Fruit fly (Drosophila melanogaster): Measurements from ENCODE around the gene CG33640.
A peak's percentile ranks its signal among the peaks of the same experiment; 100 is the strongest.

CG33640 gene

dm6 chr2L:13510870-13511867, 16.5 kb upstream of the CG33640 start:
- TF ChIP-seq fru (GFP tag; optimal IDR thresholded peaks at IDR 0.05) (peak; percentile 7), Rel (GFP tag; optimal IDR thresholded peaks at IDR 0.05) (no peak), Rel (tag; optimal IDR thresholded peaks at IDR 0.05) (peak; percentile 89), woc (GFP tag; optimal IDR thresholded peaks at IDR 0.05) (peak; percentile 32), h (GFP tag; optimal IDR thresholded peaks at IDR 0.05) (peak; percentile 53), CG32264 (GFP tag; optimal IDR thresholded peaks at IDR 0.05) (peak; percentile 8), br (GFP tag; optimal IDR thresholded peaks at IDR 0.05) (peak; percentile 27), Hnf4 (GFP tag; optimal IDR thresholded peaks at IDR 0.05) (no peak), rgr (GFP tag; optimal IDR thresholded peaks at IDR 0.05) (no peak)

dm6 chr2L:13512182-13513032, 15.2 kb upstream of the CG33640 start:
- TF ChIP-seq h (GFP tag; optimal IDR thresholded peaks at IDR 0.05) (peak; percentile 90), sv (GFP tag; optimal IDR thresholded peaks at IDR 0.05) (no peak), fru (GFP tag; optimal IDR thresholded peaks at IDR 0.05) (peak; percentile 13), Hr78 (GFP tag; optimal IDR thresholded peaks at IDR 0.05) (no peak), dmrt93B (GFP tag; optimal IDR thresholded peaks at IDR 0.05) (no peak), Sp1 (GFP tag; optimal IDR thresholded peaks at IDR 0.05) (no peak), psq (GFP tag; optimal IDR thresholded peaks at IDR 0.05) (no peak), Hr83 (GFP tag; optimal IDR thresholded peaks at IDR 0.05; ENCODE audit: poor library complexity, severe bottlenecking) (peak; percentile 26), tai (GFP tag; optimal IDR thresholded peaks at IDR 0.05) (no peak), usp (GFP tag; optimal IDR thresholded peaks at IDR 0.05) (no peak), Abd-B (GFP tag; optimal IDR thresholded peaks at IDR 0.05) (no peak), Jra (GFP tag; optimal IDR thresholded peaks at IDR 0.05) (no peak), Dfd (GFP tag; optimal IDR thresholded peaks at IDR 0.05) (no peak), jim (GFP tag; optimal IDR thresholded peaks at IDR 0.05) (no peak), Mio (GFP tag; optimal IDR thresholded peaks at IDR 0.05) (no peak), foxo (GFP tag; optimal IDR thresholded peaks at IDR 0.05) (peak in 1 of 2 experiments; percentile 7), CrebA (GFP tag; optimal IDR thresholded peaks at IDR 0.05; ENCODE audit: borderline replicate concordance) (no peak), N (GFP tag; optimal IDR thresholded peaks at IDR 0.05) (no peak), Myc (optimal IDR thresholded peaks at IDR 0.05) (no peak), OdsH (GFP tag; optimal IDR thresholded peaks at IDR 0.05) (peak; percentile 31), CG9705 (GFP tag; optimal IDR thresholded peaks at IDR 0.05) (no peak), lola (GFP tag; optimal IDR thresholded peaks at IDR 0.05) (no peak), br (GFP tag; optimal IDR thresholded peaks at IDR 0.05) (no peak), CG32264 (GFP tag; optimal IDR thresholded peaks at IDR 0.05) (no peak), Dif (GFP tag; optimal IDR thresholded peaks at IDR 0.05; ENCODE audit: partially characterized antibody) (peak; percentile 92), Rel (GFP tag; optimal IDR thresholded peaks at IDR 0.05) (no peak), Rel (tag; optimal IDR thresholded peaks at IDR 0.05) (peak; percentile 16), Hnf4 (GFP tag; optimal IDR thresholded peaks at IDR 0.05) (no peak), pan (optimal IDR thresholded peaks at IDR 0.05) (no peak), woc (GFP tag; optimal IDR thresholded peaks at IDR 0.05) (no peak), ey (GFP tag; optimal IDR thresholded peaks at IDR 0.05) (peak; percentile 6), sage (GFP tag; optimal IDR thresholded peaks at IDR 0.05) (no peak), Vsx2 (GFP tag; optimal IDR thresholded peaks at IDR 0.05; ENCODE audit: partially characterized antibody) (peak; percentile 59), brk (GFP tag; optimal IDR thresholded peaks at IDR 0.05) (no peak), HLH106 (tag; optimal IDR thresholded peaks at IDR 0.05) (no peak), dsf (GFP tag; optimal IDR thresholded peaks at IDR 0.05; ENCODE audit: borderline replicate concordance) (no peak), rgr (GFP tag; optimal IDR thresholded peaks at IDR 0.05) (peak; percentile 7), dl (GFP tag; optimal IDR thresholded peaks at IDR 0.05; ENCODE audit: insufficient read depth in 1 of 2, partially characterized antibody in 2 of 2) (peak; percentile 87 to 94), GATAd (GFP tag; optimal IDR thresholded peaks at IDR 0.05) (no peak)

Data from whole organism, wandering third instar larva.